Worm (Caenorhabditis elegans) whole organism, L3 larva: Measurements from ENCODE around the gene let-858.

Experiments
- daf-12 ChIP-seq: fragments of 150-350 bp; optimal IDR thresholded peaks from 2 replicates; lab custom pipeline; 2014; ENCODE audit warnings: missing biosample characterization, missing genetic modification reagents, missing genetic modification characterization
- fos-1 ChIP-seq: fragments of 150-350 bp; optimal IDR thresholded peaks from 2 replicates; lab custom pipeline; 2014; ENCODE audit warnings: missing biosample characterization, missing genetic modification characterization
- mdl-1 ChIP-seq: fragments of 150-350 bp; optimal IDR thresholded peaks from 2 replicates; lab custom pipeline; 2014; ENCODE audit warnings: missing biosample characterization, missing genetic modification characterization
- nfya-1 ChIP-seq: sonication (generic microtip); optimal IDR thresholded peaks from 2 replicates; lab custom pipeline; 2017; ENCODE audit warnings: missing genetic modification characterization, mild to moderate bottlenecking, missing compliant biosample characterization, antibody characterized with exemption, moderate library complexity; ENCODE audit not compliant: insufficient read depth
- nhr-11 ChIP-seq: fragments of 150-350 bp; optimal IDR thresholded peaks from 2 replicates; lab custom pipeline; 2014; ENCODE audit warnings: missing biosample characterization, missing genetic modification characterization
- nhr-237 ChIP-seq: fragments of 150-350 bp; optimal IDR thresholded peaks from 2 replicates; lab custom pipeline; 2014; ENCODE audit warnings: missing biosample characterization, missing genetic modification characterization
- tbx-2 ChIP-seq: sonication (generic microtip); optimal IDR thresholded peaks from 2 replicates; lab custom pipeline; 2016; ENCODE audit warnings: mild to moderate bottlenecking, missing genetic modification characterization, missing compliant biosample characterization

DNA sequence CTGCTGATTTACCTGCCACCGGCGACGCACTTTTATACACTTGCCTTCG, 5.5 kb upstream of the let-858 start, which contains the start of gene ram-2:
- no peak for TF ChIP-seq nhr-237 (tag; lab: Kevin White, UChicago)
- TF ChIP-seq nhr-11, result no peak
- no peak for TF ChIP-seq mdl-1
- no peak for TF ChIP-seq nfya-1
- TF ChIP-seq fos-1 (tag; lab: Kevin White, UChicago), result no peak
- TF ChIP-seq tbx-2, result no peak
- TF ChIP-seq daf-12 (tag; lab: Kevin White, UChicago), result no peak
